Worm (Caenorhabditis elegans): ENCODE data around the gene T09A5.4.

T09A5.4 gene

DNA sequence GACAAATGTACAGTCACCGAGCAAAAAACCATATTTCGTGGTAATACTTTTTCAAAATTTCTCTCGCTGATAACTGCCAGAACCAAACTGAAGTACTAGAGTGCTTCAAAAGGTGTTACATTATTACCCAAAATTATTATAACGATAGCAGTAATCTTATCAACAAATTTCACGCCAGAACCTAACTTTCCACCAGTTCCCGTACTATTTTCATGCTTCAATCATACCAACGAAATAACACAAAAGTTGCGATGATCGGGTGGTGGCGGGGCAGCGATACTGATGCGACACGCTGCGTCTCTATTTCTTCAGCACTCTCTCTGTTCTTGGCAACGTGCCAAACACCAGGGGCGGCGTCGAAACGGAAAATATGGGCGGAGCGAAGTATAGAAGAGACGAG, 37.0 kb upstream of the T09A5.4 start (continued):
- no peak for TF ChIP-seq egl-27 (tag; optimal IDR thresholded peaks at IDR 0.05)
- peak; percentile 13 for TF ChIP-seq irx-1 (tag; optimal IDR thresholded peaks at IDR 0.05)
- TF ChIP-seq vab-15 (tag; optimal IDR thresholded peaks at IDR 0.05) = no peak
- peak in 1 of 2 experiments; percentile 13 for TF ChIP-seq efl-1 (optimal IDR thresholded peaks at IDR 0.05)
- TF ChIP-seq efl-1 (GFP tag; optimal IDR thresholded peaks at IDR 0.05 in 1 of 2) = peak in 1 of 2 experiments; percentile 94
- no peak for TF ChIP-seq nhr-12 (tag; optimal IDR thresholded peaks at IDR 0.05)
- no peak for TF ChIP-seq nhr-237 (tag; optimal IDR thresholded peaks at IDR 0.05)
- peak; percentile 7 for TF ChIP-seq tbx-2 (tag; optimal IDR thresholded peaks at IDR 0.05)
- TF ChIP-seq lin-13 (GFP tag; optimal IDR thresholded peaks at IDR 0.05) = no peak
- TF ChIP-seq ceh-90 (tag; optimal IDR thresholded peaks at IDR 0.05) = no peak
- no peak for TF ChIP-seq fos-1 (tag; optimal IDR thresholded peaks at IDR 0.05)
- no peak for TF ChIP-seq mab-9 (GFP tag; IDR thresholded peaks at IDR 0.05)
- no peak for TF ChIP-seq ceh-63 (GFP tag; optimal IDR thresholded peaks at IDR 0.05)
- no peak for TF ChIP-seq xbp-1 (tag; optimal IDR thresholded peaks at IDR 0.05)
- TF ChIP-seq nhr-11 (tag; optimal IDR thresholded peaks at IDR 0.05) = no peak
- TF ChIP-seq nhr-77 (tag; optimal IDR thresholded peaks at IDR 0.05) = no peak
- TF ChIP-seq unc-98 (GFP tag; IDR thresholded peaks at IDR 0.05) = no peak
- TF ChIP-seq zag-1 (tag; optimal IDR thresholded peaks at IDR 0.05) = no peak
- TF ChIP-seq rnt-1 (tag; optimal IDR thresholded peaks at IDR 0.05) = peak; percentile 66
- no peak for TF ChIP-seq nhr-76 (tag; optimal IDR thresholded peaks at IDR 0.05)
- TF ChIP-seq ama-1 (optimal IDR thresholded peaks at IDR 0.05) = no peak
- no peak for TF ChIP-seq aly-2 (tag; optimal IDR thresholded peaks at IDR 0.05)
- peak; percentile 58 for TF ChIP-seq nhr-19 (GFP tag; conservative IDR thresholded peaks at IDR 0.05)
- TF ChIP-seq mef-2 (tag; optimal IDR thresholded peaks at IDR 0.05) = no peak
- TF ChIP-seq blmp-1 (tag; optimal IDR thresholded peaks at IDR 0.05) = peak; percentile 57
- TF ChIP-seq efl-3 (GFP tag; optimal IDR thresholded peaks at IDR 0.05) = no peak
- TF ChIP-seq Y116A8C.19 (tag; optimal IDR thresholded peaks at IDR 0.05; ENCODE audit: borderline replicate concordance) = no peak
- TF ChIP-seq fkh-8 (tag; optimal IDR thresholded peaks at IDR 0.05) = no peak
- peak in 1 of 6 experiments; percentile 4 for TF ChIP-seq elt-3 (tag; optimal IDR thresholded peaks at IDR 0.05)
- no peak for TF ChIP-seq sptf-1 (tag; optimal IDR thresholded peaks at IDR 0.05)
- TF ChIP-seq nhr-90 (tag; optimal IDR thresholded peaks at IDR 0.05; ENCODE audit: poor library complexity) = peak; percentile 55
- TF ChIP-seq tlp-1 (tag; optimal IDR thresholded peaks at IDR 0.05) = peak; percentile 25
- no peak for TF ChIP-seq egl-13 (tag; optimal IDR thresholded peaks at IDR 0.05)
- no peak for TF ChIP-seq pax-3 (tag; optimal IDR thresholded peaks at IDR 0.05)
- TF ChIP-seq lir-3 (tag; optimal IDR thresholded peaks at IDR 0.05; ENCODE audit: poor library complexity) = no peak
- TF ChIP-seq sup-37 (GFP tag; optimal IDR thresholded peaks at IDR 0.05) = no peak
- no peak for TF ChIP-seq dsc-1 (tag; optimal IDR thresholded peaks at IDR 0.05)
- TF ChIP-seq ets-5 (GFP tag; IDR thresholded peaks at IDR 0.05) = no peak
- TF ChIP-seq ceh-82 (tag; optimal IDR thresholded peaks at IDR 0.05) = no peak
- TF ChIP-seq F16B12.6 (tag; optimal IDR thresholded peaks at IDR 0.05) = no peak
- peak; percentile 40 for TF ChIP-seq swsn-7 (tag; optimal IDR thresholded peaks at IDR 0.05)
- TF ChIP-seq elt-2 (tag; optimal IDR thresholded peaks at IDR 0.05) = peak; percentile 94
- TF ChIP-seq grh-1 (GFP tag; IDR thresholded peaks at IDR 0.05) = 0 out of 2 replicates have a peak, but pooled peaks have one; percentile 6
- no peak for TF ChIP-seq isw-1 (GFP tag; IDR thresholded peaks at IDR 0.05)

DNA sequence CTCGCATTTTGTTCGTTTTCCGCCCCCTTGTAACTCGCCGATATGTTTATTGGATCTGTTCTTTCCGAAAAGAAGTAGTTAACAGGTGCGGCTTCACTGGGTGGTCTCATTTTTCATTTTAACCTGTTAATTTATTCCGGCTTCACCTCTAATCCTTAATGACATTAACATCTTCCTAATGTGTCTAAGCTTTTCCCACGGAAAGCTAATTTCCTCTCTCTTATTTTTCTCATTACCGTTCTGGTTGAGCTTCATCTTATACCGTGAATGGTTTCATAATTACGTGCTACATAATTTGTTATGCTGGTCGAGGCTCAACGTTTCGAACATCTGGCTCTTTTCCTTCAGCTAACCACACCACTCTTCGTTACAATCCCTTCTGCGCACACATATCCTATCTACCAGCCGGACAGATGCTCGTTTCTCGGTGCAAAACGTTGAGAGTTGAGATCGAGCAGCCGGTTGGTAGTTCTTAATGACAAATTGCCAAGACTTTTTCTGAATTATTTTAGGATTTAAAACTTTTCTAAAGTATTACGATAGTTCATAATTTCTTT, 36.5 kb upstream of the T09A5.4 start:
- TF ChIP-seq efl-1 (optimal IDR thresholded peaks at IDR 0.05) (no peak), efl-1 (GFP tag; optimal IDR thresholded peaks at IDR 0.05 in 1 of 2) (peak in 1 of 2 experiments; percentile 38), elt-3 (tag; optimal IDR thresholded peaks at IDR 0.05) (no peak), C04F5.9 (tag; optimal IDR thresholded peaks at IDR 0.05) (no peak)
